Fruit fly (Drosophila melanogaster) whole organism, embryonic: Measurements from ENCODE around the gene Dmtn.

ENCODE experiments used
- CG10209 ChIP-seq: fragments of 200-800 bp; sonication (Bioruptor generic); optimal IDR thresholded peaks from 3 replicates; lab custom pipeline; 2017; ENCODE audit warnings: missing biosample characterization, mild to moderate bottlenecking, missing genetic modification characterization, missing genetic modification reagents
- CG10462 ChIP-seq: fragments of 200-800 bp; sonication (Bioruptor generic); optimal IDR thresholded peaks from 2 replicates; lab custom pipeline; 2016; ENCODE audit warnings: missing biosample characterization, missing genetic modification characterization
- CG10959 ChIP-seq: fragments of 200-800 bp; sonication (Bioruptor generic); IDR thresholded peaks from 2 replicates; pipeline ENCODE4 v1.3.6; 2022; ENCODE audit warnings: missing biosample characterization, missing genetic modification characterization
- CG11247 ChIP-seq: fragments of 200-800 bp; sonication (Bioruptor generic); IDR thresholded peaks from 2 replicates; pipeline ENCODE4 v1.3.6; 2022; ENCODE audit warnings: missing biosample characterization, missing genetic modification characterization
- CG11695 ChIP-seq: fragments of 200-800 bp; sonication (Bioruptor generic); IDR thresholded peaks from 3 replicates; pipeline ENCODE4 v1.3.6; 2022; ENCODE audit warnings: missing biosample characterization, missing genetic modification characterization
- CG12155 ChIP-seq: fragments of 200-800 bp; sonication (Bioruptor generic); optimal IDR thresholded peaks from 3 replicates; lab custom pipeline; 2016; ENCODE audit warnings: missing biosample characterization, missing genetic modification characterization
- CG13287 ChIP-seq: fragments of 200-800 bp; sonication (Bioruptor generic); IDR thresholded peaks from 2 replicates; pipeline ENCODE4 v1.3.6; 2022; ENCODE audit warnings: missing biosample characterization, missing genetic modification characterization; ENCODE audit not compliant: partially characterized antibody
- CG13775 ChIP-seq: fragments of 200-800 bp; sonication (Bioruptor generic); optimal IDR thresholded peaks from 3 replicates; lab custom pipeline; 2017; ENCODE audit warnings: missing biosample characterization, mild to moderate bottlenecking, missing genetic modification characterization
- CG14667 ChIP-seq: fragments of 200-800 bp; sonication (Bioruptor generic); IDR thresholded peaks from 2 replicates; pipeline ENCODE4 v1.3.6; 2022; ENCODE audit warnings: missing biosample characterization, missing genetic modification characterization
- CG15514 ChIP-seq: fragments of 200-800 bp; sonication (Bioruptor generic); optimal IDR thresholded peaks from 3 replicates; lab custom pipeline; 2017; ENCODE audit warnings: missing biosample characterization, missing genetic modification characterization, mild to moderate bottlenecking, moderate library complexity, missing genetic modification reagents
- CG1602 ChIP-seq: fragments of 200-800 bp; sonication (Bioruptor generic); optimal IDR thresholded peaks from 3 replicates; lab custom pipeline; 2016; ENCODE audit warnings: missing biosample characterization, missing genetic modification characterization
- CG32772 ChIP-seq: fragments of 200-800 bp; sonication (Bioruptor generic); IDR thresholded peaks from 2 replicates; pipeline ENCODE4 v1.3.6; 2022; ENCODE audit warnings: missing biosample characterization, missing genetic modification characterization
- CG5245 ChIP-seq: fragments of 200-800 bp; sonication (Bioruptor generic); optimal IDR thresholded peaks from 3 replicates; lab custom pipeline; 2016; ENCODE audit warnings: missing biosample characterization, missing genetic modification characterization
- CG9215 ChIP-seq: fragments of 200-800 bp; sonication (Bioruptor generic); IDR thresholded peaks from 2 replicates; pipeline ENCODE4 v1.3.6; 2022; ENCODE audit warnings: missing biosample characterization, missing genetic modification characterization
- CG9817 ChIP-seq: fragments of 200-800 bp; sonication (Bioruptor generic); optimal IDR thresholded peaks from 2 replicates; lab custom pipeline; 2018; ENCODE audit warnings: missing biosample characterization, mild to moderate bottlenecking, missing genetic modification characterization, moderate library complexity
- CTCF ChIP-seq: fragments of 200-800 bp; sonication (Bioruptor generic); optimal IDR thresholded peaks from 2 replicates; lab custom pipeline; 2017; ENCODE audit warnings: missing biosample characterization, mild to moderate bottlenecking, missing genetic modification characterization, moderate library complexity
- D19A ChIP-seq: fragments of 200-800 bp; optimal IDR thresholded peaks from 3 replicates; lab custom pipeline; 2019; ENCODE audit warnings: missing biosample characterization, mild to moderate bottlenecking, missing genetic modification characterization, moderate library complexity
- E2f1 ChIP-seq: fragments of 200-800 bp; sonication (Bioruptor generic); IDR thresholded peaks from 2 replicates; pipeline ENCODE4 v1.3.6; 2022; ENCODE audit warnings: missing biosample characterization, missing genetic modification characterization
- Fer1 ChIP-seq: fragments of 200-800 bp; sonication (Bioruptor generic); optimal IDR thresholded peaks from 2 replicates; lab custom pipeline; 2017; ENCODE audit warnings: missing biosample characterization, mild to moderate bottlenecking, missing genetic modification characterization
- Lpt ChIP-seq: fragments of >200 bp; optimal IDR thresholded peaks from 2 replicates; lab custom pipeline; 2018; ENCODE audit warnings: missing biosample characterization, missing genetic modification characterization
- Myb ChIP-seq: fragments of 200-800 bp; sonication (Bioruptor generic); optimal IDR thresholded peaks from 2 replicates; lab custom pipeline; 2016; ENCODE audit warnings: missing biosample characterization, missing genetic modification characterization
- NC2β ChIP-seq: fragments of 200-800 bp; sonication (Bioruptor generic); optimal IDR thresholded peaks from 2 replicates; lab custom pipeline; 2016; ENCODE audit warnings: missing biosample characterization, missing genetic modification characterization
- Nf-YA ChIP-seq: fragments of 200-800 bp; sonication (Bioruptor generic); IDR thresholded peaks from 2 replicates; pipeline ENCODE4 v1.3.6; 2022; ENCODE audit warnings: missing biosample characterization, missing genetic modification characterization
- Optix ChIP-seq: fragments of 200-800 bp; sonication (Bioruptor generic); IDR thresholded peaks from 3 replicates; pipeline ENCODE4 v1.3.6; 2022; ENCODE audit warnings: missing biosample characterization, missing genetic modification characterization
- ac ChIP-seq: fragments of 200-800 bp; sonication (Bioruptor generic); optimal IDR thresholded peaks from 3 replicates; lab custom pipeline; 2017; ENCODE audit warnings: missing biosample characterization, mild to moderate bottlenecking, missing genetic modification characterization
- ap ChIP-seq: fragments of 200-800 bp; sonication (Bioruptor generic); IDR thresholded peaks from 2 replicates; pipeline ENCODE4 v1.3.6; 2022; ENCODE audit warnings: missing biosample characterization, missing genetic modification characterization
- az2 ChIP-seq: fragments of 200-800 bp; sonication (Bioruptor generic); optimal IDR thresholded peaks from 3 replicates; lab custom pipeline; 2016; ENCODE audit warnings: missing biosample characterization, missing genetic modification characterization
- bsh ChIP-seq, 2 experiments: fragments of 200-800 bp; sonication (Bioruptor generic); optimal IDR thresholded peaks; 2 replicates each; lab custom pipeline; 2017 to 2018; ENCODE audit warnings: mild to moderate bottlenecking in 2 of 2, missing biosample characterization in 2 of 2, missing genetic modification characterization in 2 of 2, moderate library complexity in 1 of 2
- chif ChIP-seq, 2 experiments: fragments of 200-800 bp; sonication (Bioruptor generic); optimal IDR thresholded peaks; 3 replicates each; lab custom pipeline; 2016; ENCODE audit warnings: missing biosample characterization in 2 of 2, missing genetic modification characterization in 2 of 2
- chn ChIP-seq: fragments of 200-800 bp; sonication (Bioruptor generic); optimal IDR thresholded peaks from 2 replicates; lab custom pipeline; 2016; ENCODE audit warnings: missing biosample characterization, missing genetic modification characterization
- crp ChIP-seq, 2 experiments: fragments of 200-800 bp; sonication (Bioruptor generic); optimal IDR thresholded peaks; 2 replicates in 1 of 2; 3 replicates in 1 of 2; lab custom pipeline; 2017; ENCODE audit warnings: missing biosample characterization in 2 of 2, missing genetic modification characterization in 2 of 2, mild to moderate bottlenecking in 1 of 2, moderate library complexity in 1 of 2
- cwo ChIP-seq: fragments of 200-800 bp; sonication (Bioruptor generic); optimal IDR thresholded peaks from 3 replicates; lab custom pipeline; 2017; ENCODE audit warnings: missing biosample characterization, missing genetic modification characterization, mild to moderate bottlenecking, moderate library complexity, missing genetic modification reagents
- danr ChIP-seq: fragments of 200-800 bp; sonication (Bioruptor generic); IDR thresholded peaks from 2 replicates; pipeline ENCODE4 v1.3.6; 2022; ENCODE audit warnings: missing biosample characterization, missing genetic modification characterization
- dmrt99B ChIP-seq: fragments of 200-800 bp; sonication (Bioruptor generic); optimal IDR thresholded peaks from 2 replicates; lab custom pipeline; 2018; ENCODE audit warnings: missing biosample characterization, mild to moderate bottlenecking, missing genetic modification characterization, moderate library complexity
- gcm2 ChIP-seq: fragments of 200-800 bp; sonication (Bioruptor generic); optimal IDR thresholded peaks from 2 replicates; lab custom pipeline; 2016; ENCODE audit warnings: missing biosample characterization, missing genetic modification characterization
- gem ChIP-seq: fragments of 200-800 bp; sonication (Bioruptor generic); optimal IDR thresholded peaks from 2 replicates; lab custom pipeline; 2019; ENCODE audit warnings: missing biosample characterization, mild to moderate bottlenecking, missing genetic modification characterization, moderate library complexity
- jing ChIP-seq: fragments of 200-800 bp; sonication (Bioruptor generic); optimal IDR thresholded peaks from 2 replicates; lab custom pipeline; 2018; ENCODE audit warnings: missing biosample characterization, mild to moderate bottlenecking, missing genetic modification characterization
- jumu ChIP-seq: fragments of 200-800 bp; sonication (Bioruptor generic); optimal IDR thresholded peaks from 3 replicates; lab custom pipeline; 2016; ENCODE audit warnings: missing biosample characterization, missing genetic modification characterization
- kah ChIP-seq: fragments of 200-800 bp; sonication (Bioruptor generic); optimal IDR thresholded peaks from 2 replicates; lab custom pipeline; 2018; ENCODE audit warnings: missing biosample characterization, mild to moderate bottlenecking, missing genetic modification characterization
- lola ChIP-seq, 3 experiments: fragments of >200 bp in 2 of 3; fragments of 200-800 bp in 1 of 3; sonication (Bioruptor generic) in 1 of 3; optimal IDR thresholded peaks; 2 replicates each; lab custom pipeline; 2017 to 2019; ENCODE audit warnings: missing biosample characterization in 3 of 3, missing genetic modification characterization in 3 of 3, mild to moderate bottlenecking in 1 of 3, moderate library complexity in 1 of 3
- pho ChIP-seq: fragments of 200-800 bp; sonication (Bioruptor generic); optimal IDR thresholded peaks from 2 replicates; lab custom pipeline; 2016; ENCODE audit warnings: missing biosample characterization, missing genetic modification characterization
- pnt ChIP-seq: fragments of 200-800 bp; sonication (Bioruptor generic); optimal IDR thresholded peaks from 3 replicates; lab custom pipeline; 2016; ENCODE audit warnings: missing biosample characterization, missing genetic modification characterization
- schlank ChIP-seq: fragments of 200-800 bp; sonication (Bioruptor generic); optimal IDR thresholded peaks from 2 replicates; lab custom pipeline; 2018; ENCODE audit warnings: missing biosample characterization, mild to moderate bottlenecking, missing genetic modification characterization
- shn ChIP-seq: fragments of 200-800 bp; sonication (Bioruptor generic); optimal IDR thresholded peaks from 3 replicates; lab custom pipeline; 2016; ENCODE audit warnings: missing biosample characterization, missing genetic modification characterization
- stwl ChIP-seq: fragments of 200-800 bp; sonication (Bioruptor generic); optimal IDR thresholded peaks from 3 replicates; lab custom pipeline; 2018; ENCODE audit warnings: missing biosample characterization, mild to moderate bottlenecking, missing genetic modification characterization, moderate library complexity
- tio ChIP-seq: fragments of 200-800 bp; sonication (Bioruptor generic); optimal IDR thresholded peaks from 2 replicates; lab custom pipeline; 2017; ENCODE audit warnings: missing biosample characterization, missing genetic modification characterization, inconsistent platforms
- zf30C ChIP-seq: fragments of 200-800 bp; sonication (Bioruptor generic); optimal IDR thresholded peaks from 3 replicates; lab custom pipeline; 2018; ENCODE audit warnings: missing biosample characterization, mild to moderate bottlenecking, missing genetic modification characterization

Gene Dmtn

dm6 chr3R:6373512-6374306, 32.0 kb downstream of the Dmtn start (continued):
- no peak for TF ChIP-seq jing (GFP tag; lab: Kevin White, UChicago)
- peak; percentile 84 for TF ChIP-seq CG15514 (GFP tag; lab: Kevin White, UChicago)
- TF ChIP-seq CG10209 (GFP tag; lab: Kevin White, UChicago) = peak; percentile 78
- TF ChIP-seq CG5245 (GFP tag; lab: Kevin White, UChicago) = peak; percentile 22
- TF ChIP-seq CG11695 (GFP tag; lab: Robert Waterston, UW) = 0 out of 3 replicates have a peak, but pooled peaks have one; percentile 28
- peak; percentile 27 for TF ChIP-seq CG10462 (GFP tag; lab: Kevin White, UChicago)
- peak; percentile 17 for TF ChIP-seq kah (GFP tag; lab: Kevin White, UChicago)
- no peak for TF ChIP-seq CG32772 (GFP tag; lab: Robert Waterston, UW)
- peak; percentile 29; the same call in 1 of the 2 replicates for TF ChIP-seq danr (GFP tag; lab: Robert Waterston, UW)
- peak; percentile 21 for TF ChIP-seq gcm2 (GFP tag; lab: Kevin White, UChicago)

- TF ChIP-seq pho = no peak
- TF ChIP-seq zf30C (GFP tag; lab: Kevin White, UChicago) = no peak
- TF ChIP-seq CG13775 = peak; percentile 23
- no peak for TF ChIP-seq tio (GFP tag; lab: Kevin White, UChicago)
- no peak for TF ChIP-seq Lpt (GFP tag; lab: Kevin White, UChicago)
- no peak for TF ChIP-seq CTCF (GFP tag; lab: Kevin White, UChicago)
- no peak for TF ChIP-seq D19A
- no peak for TF ChIP-seq CG9215 (GFP tag; lab: Robert Waterston, UW)
- TF ChIP-seq bsh (GFP tag; optimal IDR thresholded peaks at IDR 0.05; lab: Kevin White, UChicago) = peak in 1 of 2 experiments; percentile 24
- peak; percentile 24 for TF ChIP-seq jumu
- no peak for TF ChIP-seq lola (GFP tag; optimal IDR thresholded peaks at IDR 0.05; lab: Kevin White, UChicago)
- no peak for TF ChIP-seq Nf-YA
- no peak for TF ChIP-seq CG5245 (GFP tag; lab: Kevin White, UChicago)
- TF ChIP-seq CG13287 = peak; percentile 78
- peak; percentile 22 for TF ChIP-seq CG9817 (tag; lab: Kevin White, UChicago)
- TF ChIP-seq dmrt99B (tag; lab: Kevin White, UChicago) = no peak
- no peak for TF ChIP-seq chn (GFP tag; lab: Kevin White, UChicago)
- TF ChIP-seq az2 (GFP tag; lab: Kevin White, UChicago) = no peak
- TF ChIP-seq gem (tag; lab: Kevin White, UChicago) = peak; percentile 62
- 0 out of 2 replicates have a peak, but pooled peaks have one; percentile 5 for TF ChIP-seq CG11247 (GFP tag; lab: Robert Waterston, UW)
- TF ChIP-seq CG12155 (GFP tag; lab: Kevin White, UChicago) = no peak
- no peak for TF ChIP-seq CG1602 (GFP tag; lab: Kevin White, UChicago)
- TF ChIP-seq E2f1 = no peak
- no peak for TF ChIP-seq Optix (GFP tag; lab: Robert Waterston, UW)
- TF ChIP-seq chif (GFP tag; optimal IDR thresholded peaks at IDR 0.05; lab: Kevin White, UChicago) = peak in 1 of 2 experiments; percentile 11
- TF ChIP-seq CG10959 (GFP tag; lab: Robert Waterston, UW) = no peak
- no peak for TF ChIP-seq CG14667 (GFP tag; lab: Robert Waterston, UW)
- no peak for TF ChIP-seq shn (GFP tag; lab: Kevin White, UChicago)
- TF ChIP-seq ac (GFP tag; lab: Kevin White, UChicago) = no peak
- peak; percentile 3 for TF ChIP-seq stwl (tag; lab: Kevin White, UChicago)
- no peak for TF ChIP-seq Fer1 (GFP tag; lab: Kevin White, UChicago)
- no peak for TF ChIP-seq crp (GFP tag; optimal IDR thresholded peaks at IDR 0.05; lab: Kevin White, UChicago)
- peak; percentile 76 for TF ChIP-seq cwo
- no peak; the same call in 1 of the 2 replicates for TF ChIP-seq ap
- TF ChIP-seq schlank (tag; lab: Kevin White, UChicago) = no peak
- TF ChIP-seq NC2β (GFP tag; lab: Kevin White, UChicago) = peak; percentile 26
- no peak for TF ChIP-seq Myb (GFP tag; lab: Kevin White, UChicago)
- TF ChIP-seq pnt (GFP tag; lab: Kevin White, UChicago) = no peak
Observed at dm6 chr3R:6368550-6369238, 37.0 kb downstream of the Dmtn start, which contains the start of gene CG10286. CG10286 (plus strand) TSS chr3R:6368965.
